Worm (Caenorhabditis elegans): ENCODE results near the gene Y56A3A.28.

- TF ChIP-seq lin-39 (tag; optimal IDR thresholded peaks at IDR 0.05): no peak
- no peak for TF ChIP-seq ceh-82 (tag; optimal IDR thresholded peaks at IDR 0.05)
- no peak for TF ChIP-seq alr-1 (tag; optimal IDR thresholded peaks at IDR 0.05)
- no peak for TF ChIP-seq ztf-11 (tag; optimal IDR thresholded peaks at IDR 0.05)
- TF ChIP-seq nhr-237 (tag; optimal IDR thresholded peaks at IDR 0.05): no peak
- TF ChIP-seq peb-1 (tag; optimal IDR thresholded peaks at IDR 0.05): no peak
- no peak for TF ChIP-seq nhr-25 (tag; optimal IDR thresholded peaks at IDR 0.05)
- no peak for TF ChIP-seq crh-2 (tag; optimal IDR thresholded peaks at IDR 0.05)
- TF ChIP-seq dmd-4 (tag; optimal IDR thresholded peaks at IDR 0.05): no peak
- TF ChIP-seq nhr-12 (tag; optimal IDR thresholded peaks at IDR 0.05): no peak
- TF ChIP-seq skn-1 (tag; optimal IDR thresholded peaks at IDR 0.05): no peak
- no peak for TF ChIP-seq ztf-4 (tag; optimal IDR thresholded peaks at IDR 0.05)
- no peak for TF ChIP-seq snpc-4 (tag; optimal IDR thresholded peaks at IDR 0.05)
- no peak for TF ChIP-seq fos-1 (tag; optimal IDR thresholded peaks at IDR 0.05)
These were observed 11.1 kb downstream of the Y56A3A.28 start, which contains the start of gene top-3 for ce11 chrIII:11960080-11960479.
